Worm (Caenorhabditis elegans): Measurements from ENCODE around the gene ubq-1.
A peak's percentile ranks its signal among the peaks of the same experiment; 100 is the strongest.

The ubq-1 gene

ce11 chrIII:5908408-5908807 is 31.6 kb upstream of the ubq-1 start, which contains the start of gene C28H8.3:
Gene C28H8.3 (plus strand): TSS chrIII:5908700.
- TF ChIP-seq dmd-4 (tag; optimal IDR thresholded peaks at IDR 0.05) (no peak), alr-1 (tag; optimal IDR thresholded peaks at IDR 0.05) (no peak), zag-1 (tag; optimal IDR thresholded peaks at IDR 0.05) (no peak), mdl-1 (tag; optimal IDR thresholded peaks at IDR 0.05) (no peak), nhr-129 (tag; optimal IDR thresholded peaks at IDR 0.05) (no peak), C34F6.9 (tag; optimal IDR thresholded peaks at IDR 0.05) (no peak), ztf-1 (GFP tag; conservative IDR thresholded peaks at IDR 0.05) (no peak), ztf-11 (tag; optimal IDR thresholded peaks at IDR 0.05) (no peak), lin-13 (GFP tag; optimal IDR thresholded peaks at IDR 0.05) (no peak)

ce11 chrIII:5914717-5915116 is 25.3 kb upstream of the ubq-1 start:
- no peak for TF ChIP-seq Y55F3AM.14 (GFP tag; optimal IDR thresholded peaks at IDR 0.05)
- no peak for TF ChIP-seq mbf-1 (tag; optimal IDR thresholded peaks at IDR 0.05)
- TF ChIP-seq unc-39 (tag; optimal IDR thresholded peaks at IDR 0.05) = no peak
- TF ChIP-seq nhr-21 (tag; optimal IDR thresholded peaks at IDR 0.05) = no peak
- no peak for TF ChIP-seq mab-5 (tag; optimal IDR thresholded peaks at IDR 0.05)
- no peak for TF ChIP-seq ceh-82 (tag; optimal IDR thresholded peaks at IDR 0.05)
- no peak for TF ChIP-seq ZK546.5 (tag; optimal IDR thresholded peaks at IDR 0.05)
- TF ChIP-seq sem-4 (tag; optimal IDR thresholded peaks at IDR 0.05) = no peak
- peak; percentile 15 for TF ChIP-seq sma-9 (GFP tag; optimal IDR thresholded peaks at IDR 0.05)
- no peak for TF ChIP-seq sma-9 (tag; optimal IDR thresholded peaks at IDR 0.05)
- no peak for TF ChIP-seq ceh-16 (tag; optimal IDR thresholded peaks at IDR 0.05)
- peak; percentile 74 for TF ChIP-seq crh-2 (tag; optimal IDR thresholded peaks at IDR 0.05)
- no peak for TF ChIP-seq unc-55 (GFP tag; optimal IDR thresholded peaks at IDR 0.05)
- peak; percentile 67 for TF ChIP-seq fos-1 (tag; optimal IDR thresholded peaks at IDR 0.05)
- no peak for TF ChIP-seq lsy-2 (tag; optimal IDR thresholded peaks at IDR 0.05)
- TF ChIP-seq ama-1 (optimal IDR thresholded peaks at IDR 0.05) = no peak
- no peak for TF ChIP-seq R02D3.7 (tag; optimal IDR thresholded peaks at IDR 0.05)
- TF ChIP-seq skn-1 (tag; optimal IDR thresholded peaks at IDR 0.05) = no peak
- no peak for TF ChIP-seq nhr-25 (tag; optimal IDR thresholded peaks at IDR 0.05)
- no peak for TF ChIP-seq nhr-12 (tag; optimal IDR thresholded peaks at IDR 0.05)
- TF ChIP-seq lin-11 (tag; optimal IDR thresholded peaks at IDR 0.05) = no peak
- TF ChIP-seq gmeb-1 (tag; optimal IDR thresholded peaks at IDR 0.05) = no peak

ce11 chrIII:5915926-5916325 is 24.1 kb upstream of the ubq-1 start:
- no peak for TF ChIP-seq lin-13 (GFP tag; optimal IDR thresholded peaks at IDR 0.05)
- TF ChIP-seq fos-1 (tag; optimal IDR thresholded peaks at IDR 0.05) = peak; percentile 78
- peak; percentile 57 for TF ChIP-seq skn-1 (tag; optimal IDR thresholded peaks at IDR 0.05)
- peak; percentile 44 for TF ChIP-seq crh-2 (tag; optimal IDR thresholded peaks at IDR 0.05)

DNA sequence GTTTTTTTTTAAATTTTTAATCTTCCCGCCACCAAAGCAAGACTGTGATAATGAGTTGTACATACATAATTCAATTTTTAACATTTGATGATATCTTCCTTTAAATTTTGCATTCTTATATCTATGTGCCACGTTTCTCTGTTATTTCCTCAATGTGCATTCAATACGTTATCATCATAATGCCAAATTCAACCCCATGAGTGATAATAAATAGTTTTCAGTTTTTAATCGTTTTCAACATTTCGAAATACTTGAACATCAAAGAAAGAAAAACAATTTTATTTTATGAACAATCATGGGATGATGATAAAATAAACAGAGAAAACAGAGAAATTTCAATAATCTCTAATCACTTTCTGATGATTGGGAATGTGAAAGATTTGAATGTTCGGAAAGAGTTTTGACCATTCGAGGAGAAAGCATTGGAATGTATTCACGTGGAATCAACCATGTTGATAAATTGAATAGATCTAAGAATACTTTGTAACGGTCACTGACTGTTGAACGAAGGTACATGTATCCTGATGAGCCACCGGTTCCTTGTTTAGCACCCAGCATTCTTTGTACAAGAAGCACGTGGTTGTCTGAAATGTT is 22.6 kb upstream of the ubq-1 start:
- TF ChIP-seq crh-2 (tag; optimal IDR thresholded peaks at IDR 0.05) (peak; percentile 84), lin-13 (GFP tag; optimal IDR thresholded peaks at IDR 0.05) (peak; percentile 9), ztf-4 (tag; optimal IDR thresholded peaks at IDR 0.05) (peak; percentile 26), gmeb-1 (tag; optimal IDR thresholded peaks at IDR 0.05) (peak; percentile 50), ama-1 (optimal IDR thresholded peaks at IDR 0.05) (peak; percentile 14), C34F6.9 (tag; optimal IDR thresholded peaks at IDR 0.05) (no peak), Y55F3AM.14 (GFP tag; optimal IDR thresholded peaks at IDR 0.05) (no peak), unc-62 (GFP tag; optimal IDR thresholded peaks at IDR 0.05) (no peak), skn-1 (tag; optimal IDR thresholded peaks at IDR 0.05) (peak; percentile 89), nhr-25 (tag; optimal IDR thresholded peaks at IDR 0.05) (peak; percentile 4), sma-3 (GFP tag; optimal IDR thresholded peaks at IDR 0.05) (peak; percentile 39), aly-2 (tag; optimal IDR thresholded peaks at IDR 0.05) (no peak), lsy-2 (tag; optimal IDR thresholded peaks at IDR 0.05) (peak in 1 of 2 experiments; percentile 41), fos-1 (tag; optimal IDR thresholded peaks at IDR 0.05) (peak; percentile 40), F13H6.1 (tag; optimal IDR thresholded peaks at IDR 0.05) (peak; percentile 20), elt-1 (tag; optimal IDR thresholded peaks at IDR 0.05) (no peak), nhr-21 (tag; optimal IDR thresholded peaks at IDR 0.05) (peak; percentile 72)
